Worm (Caenorhabditis elegans) whole organism, L4/young adult: ENCODE data around the gene H03G16.6.

Experiments
- dao-5 ChIP-seq: sonication (generic microtip); optimal IDR thresholded peaks from 2 replicates; lab custom pipeline; 2016; ENCODE audit warnings: missing genotype, missing genetic modification characterization, moderate library complexity, missing compliant biosample characterization
- him-1 ChIP-seq: sonication (generic microtip); optimal IDR thresholded peaks from 2 replicates; lab custom pipeline; 2016; ENCODE audit warnings: missing genotype, missing genetic modification reagents, missing genetic modification characterization, missing compliant biosample characterization

ce11 chrX:15084395-15084794 is 31.9 kb downstream of the H03G16.6 start, which contains the start of gene F09B12.5:
- TF ChIP-seq him-1 (tag; lab: Kevin White, UChicago) = no peak
- no peak for TF ChIP-seq dao-5 (tag; lab: Kevin White, UChicago)
